Fruit fly (Drosophila melanogaster): Measurements from ENCODE around the gene fabp.

Gene fabp

DNA sequence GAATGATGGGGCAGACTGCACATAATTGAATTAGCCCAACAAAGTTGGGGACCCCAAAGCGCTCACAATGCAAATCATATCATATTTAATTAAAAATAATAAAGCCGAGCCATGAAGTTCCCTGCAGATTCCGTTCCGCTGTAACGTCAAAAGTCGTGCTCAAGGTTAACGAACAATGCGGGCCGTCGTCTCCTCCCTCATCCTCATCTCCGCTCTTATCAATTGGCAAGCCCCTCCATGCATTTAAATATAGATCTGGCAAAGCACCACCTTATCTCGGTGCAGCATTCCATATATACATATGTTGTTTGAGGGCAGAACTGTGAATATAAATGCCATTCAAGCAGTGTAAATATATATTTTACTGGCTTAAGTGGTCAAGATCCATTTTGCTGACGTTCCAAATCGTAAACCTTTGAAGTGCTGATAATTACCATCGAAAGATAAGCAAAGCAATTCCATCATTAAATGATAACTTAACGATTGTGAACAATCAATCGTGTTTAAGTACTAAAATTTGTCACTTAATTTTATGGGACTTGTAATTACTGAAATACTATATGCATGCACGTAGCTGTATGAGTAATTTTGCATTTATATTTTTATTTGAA, 2.0 kb downstream of the fabp start:
- TF ChIP-seq EcR (GFP tag; optimal IDR thresholded peaks at IDR 0.05): peak; percentile 84
- TF ChIP-seq CG10348 (GFP tag; IDR thresholded peaks at IDR 0.05): no peak
- TF ChIP-seq D1 (tag; optimal IDR thresholded peaks at IDR 0.05): no peak
- no peak for TF ChIP-seq Pif1B (GFP tag; optimal IDR thresholded peaks at IDR 0.05)

DNA sequence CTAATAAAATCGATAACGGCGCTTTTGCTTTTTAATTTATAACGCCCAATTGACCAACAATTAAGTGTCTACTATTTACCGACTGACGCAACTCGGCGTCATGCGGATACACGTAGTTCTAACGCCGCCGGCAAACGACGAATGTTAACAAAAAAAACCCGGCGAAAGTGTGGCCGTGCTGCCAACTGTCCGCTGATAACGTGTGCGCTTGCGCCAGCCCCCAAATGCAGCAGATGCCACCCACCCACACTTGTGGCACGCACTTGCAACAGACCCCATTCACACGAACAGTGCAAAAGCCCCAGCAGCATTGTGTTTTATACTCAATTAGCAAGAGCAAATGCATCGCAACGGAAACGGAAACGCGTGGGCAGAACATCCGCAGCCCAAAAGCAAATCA, 3.7 kb downstream of the fabp start:
- no peak for TF ChIP-seq CG8301 (tag; optimal IDR thresholded peaks at IDR 0.05)
- peak; percentile 14; the same call in 1 of the 2 replicates for TF ChIP-seq CG12605 (GFP tag; IDR thresholded peaks at IDR 0.05)

DNA sequence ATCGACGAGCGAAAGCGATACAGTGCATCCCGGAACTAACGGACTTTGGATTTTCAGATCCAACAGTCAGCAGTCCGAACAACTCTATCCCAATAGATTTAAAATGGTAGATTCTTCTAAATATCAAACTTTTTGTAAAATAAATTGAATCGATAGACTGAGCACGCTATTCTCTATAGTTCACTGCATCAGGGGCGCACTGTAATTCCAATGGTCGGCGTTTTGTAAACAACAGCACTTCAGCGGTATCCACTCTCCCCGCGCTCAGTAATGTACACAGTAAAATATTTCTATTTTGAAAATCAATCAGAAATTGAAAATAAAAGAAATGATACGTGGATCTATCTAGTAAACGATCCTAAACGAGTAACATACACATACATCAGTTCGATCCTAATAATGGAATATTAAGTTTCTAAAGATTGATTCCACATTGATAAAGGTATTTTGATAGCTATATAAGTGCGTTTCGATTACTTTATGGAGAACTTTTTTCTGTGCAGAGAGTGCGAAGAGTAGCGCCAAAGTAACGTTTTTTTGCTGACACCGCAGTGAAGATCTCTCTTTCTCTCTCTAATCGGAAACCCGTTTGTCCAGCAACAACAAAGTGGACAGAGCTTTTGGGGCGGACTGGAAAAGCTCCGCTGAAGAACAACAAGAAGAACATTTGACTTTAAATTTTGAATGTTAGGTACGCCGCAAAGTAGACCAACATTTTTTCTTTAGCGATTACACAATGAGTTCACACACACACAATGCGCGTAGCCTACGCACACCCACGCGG, 4.3 kb downstream of the fabp start:
- TF ChIP-seq CG10348 (GFP tag; IDR thresholded peaks at IDR 0.05) (peak; percentile 66), Ets98B (GFP tag; IDR thresholded peaks at IDR 0.05) (peak; percentile 97), CG12605 (GFP tag; IDR thresholded peaks at IDR 0.05) (peak; percentile 90), CG9948 (tag; optimal IDR thresholded peaks at IDR 0.05) (peak; percentile 89), Pif1A (GFP tag; optimal IDR thresholded peaks at IDR 0.05) (peak; percentile 98), gl (tag; optimal IDR thresholded peaks at IDR 0.05) (peak; percentile 85), CG15710 (tag; optimal IDR thresholded peaks at IDR 0.05) (peak; percentile 91), Pif1B (GFP tag; optimal IDR thresholded peaks at IDR 0.05) (peak; percentile 94), CG13204 (GFP tag; optimal IDR thresholded peaks at IDR 0.05) (peak; percentile 80), EcR (GFP tag; optimal IDR thresholded peaks at IDR 0.05) (peak; percentile 13), CG8159 (tag; optimal IDR thresholded peaks at IDR 0.05) (peak; percentile 97), CG14655 (GFP tag; optimal IDR thresholded peaks at IDR 0.05) (peak; percentile 94), CG4496 (GFP tag; IDR thresholded peaks at IDR 0.05) (peak; percentile 98), D1 (tag; optimal IDR thresholded peaks at IDR 0.05) (peak; percentile 94), Snoo (tag; optimal IDR thresholded peaks at IDR 0.05) (peak; percentile 96), fd96Ca (GFP tag; IDR thresholded peaks at IDR 0.05) (peak; percentile 98), CG8301 (tag; optimal IDR thresholded peaks at IDR 0.05) (peak; percentile 94), CG34367 (tag; optimal IDR thresholded peaks at IDR 0.05) (peak; percentile 90), CG32121 (GFP tag; IDR thresholded peaks at IDR 0.05) (peak; percentile 96), CG17806 (tag; optimal IDR thresholded peaks at IDR 0.05) (peak; percentile 93), rn (GFP tag; IDR thresholded peaks at IDR 0.05) (peak; percentile 77)

DNA sequence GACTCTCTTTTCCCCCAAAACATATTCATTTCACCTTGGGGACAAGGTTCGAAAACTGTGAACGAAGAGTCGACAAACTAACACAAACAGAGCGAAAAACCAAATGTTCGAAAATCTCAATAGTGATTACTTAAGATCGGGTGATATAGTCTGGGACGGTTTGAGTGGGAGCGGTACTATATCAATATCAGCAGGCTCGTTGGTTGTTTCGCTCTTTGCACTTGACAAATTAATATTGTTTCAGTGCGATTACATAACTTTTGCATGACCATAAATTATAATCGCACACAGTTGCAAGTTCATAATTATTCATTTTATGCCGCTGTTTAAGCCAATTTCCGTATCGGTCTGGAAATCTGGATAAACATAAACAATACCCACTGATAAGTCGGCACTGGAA, 5.2 kb downstream of the fabp start:
- TF ChIP-seq Ets98B (GFP tag; IDR thresholded peaks at IDR 0.05) (no peak), CG17806 (tag; optimal IDR thresholded peaks at IDR 0.05) (no peak), gl (tag; optimal IDR thresholded peaks at IDR 0.05) (no peak), CG15710 (tag; optimal IDR thresholded peaks at IDR 0.05) (no peak), Pif1B (GFP tag; optimal IDR thresholded peaks at IDR 0.05) (no peak), CG32121 (GFP tag; IDR thresholded peaks at IDR 0.05) (no peak), CG8301 (tag; optimal IDR thresholded peaks at IDR 0.05) (no peak), CG8159 (tag; optimal IDR thresholded peaks at IDR 0.05) (no peak)

dm6 chr3R:11557492-11557965, 9.3 kb downstream of the fabp start, which contains the start of gene CG10898:
Gene CG10898 (plus strand): TSS chr3R:11557776.
- TF ChIP-seq CG10348 (GFP tag; IDR thresholded peaks at IDR 0.05) (peak; percentile 38; the same call in 1 of the 2 replicates), CG14655 (GFP tag; optimal IDR thresholded peaks at IDR 0.05) (peak; percentile 71), gl (tag; optimal IDR thresholded peaks at IDR 0.05) (no peak), Pif1B (GFP tag; optimal IDR thresholded peaks at IDR 0.05) (peak; percentile 43), D1 (tag; optimal IDR thresholded peaks at IDR 0.05) (peak; percentile 51), Pif1A (GFP tag; optimal IDR thresholded peaks at IDR 0.05) (peak; percentile 71), CG13204 (GFP tag; optimal IDR thresholded peaks at IDR 0.05) (no peak), fd96Ca (GFP tag; IDR thresholded peaks at IDR 0.05) (peak; percentile 75), rn (GFP tag; IDR thresholded peaks at IDR 0.05) (peak; percentile 75), CG34367 (tag; optimal IDR thresholded peaks at IDR 0.05) (peak; percentile 58), CG8159 (tag; optimal IDR thresholded peaks at IDR 0.05) (peak; percentile 68), CG17806 (tag; optimal IDR thresholded peaks at IDR 0.05) (peak; percentile 68), CG4496 (GFP tag; IDR thresholded peaks at IDR 0.05) (peak; percentile 92), EcR (GFP tag; optimal IDR thresholded peaks at IDR 0.05) (no peak), Snoo (tag; optimal IDR thresholded peaks at IDR 0.05) (peak; percentile 56), CG9948 (tag; optimal IDR thresholded peaks at IDR 0.05) (peak; percentile 66), CG8301 (tag; optimal IDR thresholded peaks at IDR 0.05) (peak; percentile 61), CG32121 (GFP tag; IDR thresholded peaks at IDR 0.05) (peak; percentile 76), CG12605 (GFP tag; IDR thresholded peaks at IDR 0.05) (peak; percentile 81), Ets98B (GFP tag; IDR thresholded peaks at IDR 0.05) (peak; percentile 83), CG15710 (tag; optimal IDR thresholded peaks at IDR 0.05) (peak; percentile 66)

dm6 chr3R:11554982-11555381, 11.9 kb downstream of the fabp start:
- TF ChIP-seq CG34367 (tag; optimal IDR thresholded peaks at IDR 0.05) (no peak), CG17806 (tag; optimal IDR thresholded peaks at IDR 0.05) (no peak), Ets98B (GFP tag; IDR thresholded peaks at IDR 0.05) (no peak), CG4496 (GFP tag; IDR thresholded peaks at IDR 0.05) (no peak), Pif1B (GFP tag; optimal IDR thresholded peaks at IDR 0.05) (no peak), EcR (GFP tag; optimal IDR thresholded peaks at IDR 0.05) (no peak), Snoo (tag; optimal IDR thresholded peaks at IDR 0.05) (no peak), CG8301 (tag; optimal IDR thresholded peaks at IDR 0.05) (no peak), CG10348 (GFP tag; IDR thresholded peaks at IDR 0.05) (no peak), CG32121 (GFP tag; IDR thresholded peaks at IDR 0.05) (no peak), fd96Ca (GFP tag; IDR thresholded peaks at IDR 0.05) (no peak), gl (tag; optimal IDR thresholded peaks at IDR 0.05) (no peak), CG8159 (tag; optimal IDR thresholded peaks at IDR 0.05) (no peak), Pif1A (GFP tag; optimal IDR thresholded peaks at IDR 0.05) (no peak), CG13204 (GFP tag; optimal IDR thresholded peaks at IDR 0.05) (no peak), CG15710 (tag; optimal IDR thresholded peaks at IDR 0.05) (no peak), rn (GFP tag; IDR thresholded peaks at IDR 0.05) (no peak), CG14655 (GFP tag; optimal IDR thresholded peaks at IDR 0.05) (no peak)

Measured in whole organism, pupa.